Worm (Caenorhabditis elegans): ENCODE results near the gene lgc-38.

ce11 chrIII:6968080-6968639 is 40.8 kb upstream of the lgc-38 start, which contains the start of gene panl-2:
- TF ChIP-seq W03F9.2 (tag; optimal IDR thresholded peaks at IDR 0.05) (no peak), him-1 (tag; optimal IDR thresholded peaks at IDR 0.05) (no peak)
